Worm (Caenorhabditis elegans): ENCODE results near the gene brd-1.
A peak's percentile ranks its signal among the peaks of the same experiment; 100 is the strongest.

brd-1 gene

ce11 chrIII:6872534-6873150 is 16.7 kb downstream of the brd-1 start, which contains the start of gene K04C2.3:
K04C2.3 (plus strand) TSS chrIII:6873089.
- TF ChIP-seq egl-27 (tag; optimal IDR thresholded peaks at IDR 0.05), result no peak
- TF ChIP-seq blmp-1 (tag; optimal IDR thresholded peaks at IDR 0.05; ENCODE audit: insufficient read depth), result peak; percentile 46
- TF ChIP-seq lin-13 (GFP tag; optimal IDR thresholded peaks at IDR 0.05), result no peak
- TF ChIP-seq crh-2 (tag; optimal IDR thresholded peaks at IDR 0.05), result peak; percentile 29
- peak; percentile 11 for TF ChIP-seq nhr-21 (tag; optimal IDR thresholded peaks at IDR 0.05)
- peak in 1 of 2 experiments; percentile 10 for TF ChIP-seq lsy-2 (tag; optimal IDR thresholded peaks at IDR 0.05)
- peak; percentile 7 for TF ChIP-seq nhr-25 (tag; optimal IDR thresholded peaks at IDR 0.05)
- TF ChIP-seq sma-9 (GFP tag; optimal IDR thresholded peaks at IDR 0.05), result peak; percentile 70
- TF ChIP-seq sma-9 (tag; optimal IDR thresholded peaks at IDR 0.05), result no peak

- TF ChIP-seq nhr-237 (tag; optimal IDR thresholded peaks at IDR 0.05), result no peak
- peak; percentile 40 for TF ChIP-seq F13H6.1 (tag; optimal IDR thresholded peaks at IDR 0.05)
- TF ChIP-seq unc-55 (GFP tag; optimal IDR thresholded peaks at IDR 0.05), result no peak
- TF ChIP-seq lin-13 (GFP tag; optimal IDR thresholded peaks at IDR 0.05), result peak; percentile 27
- TF ChIP-seq C34F6.9 (tag; optimal IDR thresholded peaks at IDR 0.05), result peak; percentile 25
- peak; percentile 37 for TF ChIP-seq nhr-129 (tag; optimal IDR thresholded peaks at IDR 0.05)
- no peak for TF ChIP-seq snpc-4 (tag; optimal IDR thresholded peaks at IDR 0.05)
- TF ChIP-seq gmeb-1 (tag; optimal IDR thresholded peaks at IDR 0.05), result no peak
- TF ChIP-seq lin-11 (tag; optimal IDR thresholded peaks at IDR 0.05), result no peak
- TF ChIP-seq ztf-1 (GFP tag; conservative IDR thresholded peaks at IDR 0.05), result no peak
- no peak for TF ChIP-seq egl-27 (tag; optimal IDR thresholded peaks at IDR 0.05)
- TF ChIP-seq lsy-2 (tag; optimal IDR thresholded peaks at IDR 0.05), result peak in 1 of 2 experiments; percentile 23
- TF ChIP-seq sem-4 (tag; optimal IDR thresholded peaks at IDR 0.05), result peak; percentile 23
- TF ChIP-seq nhr-23 (tag; optimal IDR thresholded peaks at IDR 0.05), result no peak
- TF ChIP-seq ama-1 (optimal IDR thresholded peaks at IDR 0.05), result peak; percentile 66
- TF ChIP-seq ztf-4 (tag; optimal IDR thresholded peaks at IDR 0.05), result no peak
- TF ChIP-seq sma-9 (GFP tag; optimal IDR thresholded peaks at IDR 0.05), result peak; percentile 27
- no peak for TF ChIP-seq sma-9 (tag; optimal IDR thresholded peaks at IDR 0.05)
These were observed 17.6 kb downstream of the brd-1 start for ce11 chrIII:6871668-6872067.

ce11 chrIII:6871067-6871466 is 18.2 kb downstream of the brd-1 start:
- TF ChIP-seq nhr-129 (tag; optimal IDR thresholded peaks at IDR 0.05) (peak; percentile 69), F13H6.1 (tag; optimal IDR thresholded peaks at IDR 0.05) (peak; percentile 24), elt-3 (tag; optimal IDR thresholded peaks at IDR 0.05) (no peak), sma-9 (GFP tag; optimal IDR thresholded peaks at IDR 0.05) (peak; percentile 34), sma-9 (tag; optimal IDR thresholded peaks at IDR 0.05) (no peak), mab-5 (tag; optimal IDR thresholded peaks at IDR 0.05) (no peak), ztf-1 (GFP tag; conservative IDR thresholded peaks at IDR 0.05) (no peak), ceh-16 (tag; optimal IDR thresholded peaks at IDR 0.05) (no peak), C34F6.9 (tag; optimal IDR thresholded peaks at IDR 0.05) (peak; percentile 12), lsy-2 (tag; optimal IDR thresholded peaks at IDR 0.05) (peak in 1 of 2 experiments; percentile 47), dmd-4 (tag; optimal IDR thresholded peaks at IDR 0.05) (no peak)

ce11 chrIII:6869996-6870395 is 19.3 kb downstream of the brd-1 start, which contains the start of gene K04C2.8:
K04C2.8 (plus strand) TSS chrIII:6870296.
- no peak for TF ChIP-seq snpc-4 (tag; optimal IDR thresholded peaks at IDR 0.05)
- no peak for TF ChIP-seq unc-39 (tag; optimal IDR thresholded peaks at IDR 0.05)
- TF ChIP-seq nhr-23 (tag; optimal IDR thresholded peaks at IDR 0.05), result no peak
- TF ChIP-seq nhr-77 (tag; optimal IDR thresholded peaks at IDR 0.05), result no peak

ce11 chrIII:6869268-6869667 is 20.0 kb downstream of the brd-1 start, which contains the start of the genes cra-1 and kbp-1:
cra-1 (minus strand) TSS chrIII:6869460.
kbp-1 (plus strand) TSS chrIII:6869633.
- TF ChIP-seq unc-55 (GFP tag; optimal IDR thresholded peaks at IDR 0.05), result peak; percentile 64
- no peak for TF ChIP-seq nhr-11 (tag; optimal IDR thresholded peaks at IDR 0.05)
- peak; percentile 83 for TF ChIP-seq gmeb-1 (tag; optimal IDR thresholded peaks at IDR 0.05)
- TF ChIP-seq crh-2 (tag; optimal IDR thresholded peaks at IDR 0.05), result peak; percentile 8
- no peak for TF ChIP-seq R02D3.7 (tag; optimal IDR thresholded peaks at IDR 0.05)
- TF ChIP-seq lin-13 (GFP tag; optimal IDR thresholded peaks at IDR 0.05), result peak; percentile 17
- peak; percentile 66 for TF ChIP-seq C34F6.9 (tag; optimal IDR thresholded peaks at IDR 0.05)
- peak; percentile 70 for TF ChIP-seq nhr-129 (tag; optimal IDR thresholded peaks at IDR 0.05)
- peak; percentile 1 to 59 for TF ChIP-seq lsy-2 (tag; optimal IDR thresholded peaks at IDR 0.05)
- no peak for TF ChIP-seq mbf-1 (tag; optimal IDR thresholded peaks at IDR 0.05)
